Fruit fly (Drosophila melanogaster) whole organism, embryonic: Measurements from ENCODE around the gene CG14183.

Source experiments
- CG14710 ChIP-seq: fragments of 200-800 bp; sonication (Bioruptor generic); optimal IDR thresholded peaks from 3 replicates; lab custom pipeline; 2019; ENCODE audit warnings: missing biosample characterization, mild to moderate bottlenecking, missing genetic modification characterization, moderate library complexity
- CG5953 ChIP-seq: fragments of 200-800 bp; sonication (Bioruptor generic); IDR thresholded peaks from 2 replicates; pipeline ENCODE4 v1.3.6; 2022; ENCODE audit warnings: missing biosample characterization, missing genetic modification characterization
- Ets65A ChIP-seq: fragments of 200-800 bp; sonication (Bioruptor generic); peaks from one replicate; lab custom pipeline; 2016; ENCODE audit warnings: missing biosample characterization, missing genetic modification characterization
- HmgD ChIP-seq: fragments of 200-800 bp; sonication (Bioruptor generic); optimal IDR thresholded peaks from 3 replicates; lab custom pipeline; 2016; ENCODE audit warnings: missing biosample characterization, missing genetic modification characterization
- Hmx ChIP-seq: fragments of 200-800 bp; sonication (Bioruptor generic); optimal IDR thresholded peaks from 2 replicates; lab custom pipeline; 2016; ENCODE audit warnings: missing biosample characterization, missing genetic modification characterization
- Sin3A ChIP-seq: fragments of >200 bp; optimal IDR thresholded peaks from 2 replicates; lab custom pipeline; 2018
- caup ChIP-seq: fragments of 200-800 bp; sonication (Bioruptor generic); optimal IDR thresholded peaks from 3 replicates; lab custom pipeline; 2017; ENCODE audit warnings: missing biosample characterization, mild to moderate bottlenecking, missing genetic modification characterization, moderate library complexity; ENCODE audit not compliant: severe bottlenecking
- dmrt11E ChIP-seq: fragments of 200-800 bp; sonication (Bioruptor generic); optimal IDR thresholded peaks from 3 replicates; lab custom pipeline; 2018; ENCODE audit warnings: missing biosample characterization, mild to moderate bottlenecking, missing genetic modification characterization, moderate library complexity
- pum ChIP-seq: fragments of 200-800 bp; sonication (Bioruptor generic); optimal IDR thresholded peaks from 2 replicates; lab custom pipeline; 2016; ENCODE audit warnings: missing biosample characterization, missing genetic modification characterization
- wdn ChIP-seq: fragments of 200-800 bp; sonication (Bioruptor generic); IDR thresholded peaks from 2 replicates; pipeline ENCODE4 v1.3.6; 2022; ENCODE audit warnings: missing biosample characterization, missing genetic modification characterization
- wor ChIP-seq: fragments of 200-800 bp; sonication (Bioruptor generic); IDR thresholded peaks from 2 replicates; pipeline ENCODE4 v1.3.6; 2022; ENCODE audit warnings: missing biosample characterization, missing genetic modification characterization

dm6 chr3L:19988891-19989290, 38.7 kb downstream of the CG14183 start, which contains the start of gene Csas:
- TF ChIP-seq CG14710 (tag; lab: Kevin White, UChicago) (no peak), Hmx (GFP tag; lab: Kevin White, UChicago) (no peak), pum (GFP tag; lab: Kevin White, UChicago) (no peak), CG5953 (GFP tag; lab: Robert Waterston, UW) (no peak), Sin3A (lab: Kevin White, UChicago) (no peak), wdn (GFP tag; lab: Robert Waterston, UW) (no peak), dmrt11E (no peak), HmgD (GFP tag; lab: Kevin White, UChicago) (no peak), caup (GFP tag; lab: Kevin White, UChicago) (no peak), Ets65A (GFP tag; lab: Kevin White, UChicago) (no peak), wor (no peak)
